Fruit fly (Drosophila melanogaster) whole organism, embryonic: ENCODE results near the gene Amacr.
A peak's percentile ranks its signal among the peaks of the same experiment; 100 is the strongest.

Experiments used
- Blimp-1 ChIP-seq: fragments of 200-800 bp; sonication (Bioruptor generic); optimal IDR thresholded peaks from 3 replicates; lab custom pipeline; 2018; ENCODE audit warnings: missing biosample characterization, missing genetic modification characterization, mild to moderate bottlenecking, moderate library complexity, missing genetic modification reagents
- CG10431 ChIP-seq: fragments of 200-800 bp; sonication (Bioruptor generic); optimal IDR thresholded peaks from 3 replicates; lab custom pipeline; 2018; ENCODE audit warnings: missing biosample characterization, mild to moderate bottlenecking, missing genetic modification characterization
- CG10979 ChIP-seq: fragments of 200-800 bp; sonication (Bioruptor generic); optimal IDR thresholded peaks from 2 replicates; lab custom pipeline; 2018; ENCODE audit warnings: missing biosample characterization, mild to moderate bottlenecking, missing genetic modification characterization, moderate library complexity
- CG11560 ChIP-seq: fragments of 200-800 bp; sonication (Bioruptor generic); IDR thresholded peaks from 3 replicates; pipeline ENCODE4 v1.3.6; 2022; ENCODE audit warnings: missing biosample characterization, missing genetic modification characterization
- CG11695 ChIP-seq: fragments of 200-800 bp; sonication (Bioruptor generic); IDR thresholded peaks from 3 replicates; pipeline ENCODE4 v1.3.6; 2022; ENCODE audit warnings: missing biosample characterization, missing genetic modification characterization
- CG12659 ChIP-seq: fragments of 200-800 bp; sonication (Bioruptor generic); optimal IDR thresholded peaks from 3 replicates; lab custom pipeline; 2017; ENCODE audit warnings: mild to moderate bottlenecking, missing biosample characterization, missing genetic modification reagents, missing genetic modification characterization
- CG17328 ChIP-seq: fragments of 200-800 bp; sonication (Bioruptor generic); IDR thresholded peaks from 2 replicates; pipeline ENCODE4 v1.3.6; 2022; ENCODE audit warnings: missing biosample characterization, missing genetic modification characterization
- CG18764 ChIP-seq: fragments of 200-800 bp; sonication (Bioruptor generic); optimal IDR thresholded peaks from 3 replicates; lab custom pipeline; 2016; ENCODE audit warnings: missing biosample characterization, missing genetic modification characterization
- CG2120 ChIP-seq: fragments of 200-800 bp; sonication (Bioruptor generic); optimal IDR thresholded peaks from 3 replicates; lab custom pipeline; 2016; ENCODE audit warnings: missing biosample characterization, missing genetic modification characterization
- CG2199 ChIP-seq: fragments of 200-800 bp; sonication (Bioruptor generic); IDR thresholded peaks from 3 replicates; pipeline ENCODE4 v1.3.6; 2022; ENCODE audit warnings: missing biosample characterization, missing genetic modification characterization
- CG30020 ChIP-seq: fragments of 200-800 bp; optimal IDR thresholded peaks from 2 replicates; lab custom pipeline; 2019; ENCODE audit warnings: missing biosample characterization, mild to moderate bottlenecking, missing genetic modification characterization, moderate library complexity
- CG3163 ChIP-seq: fragments of 200-800 bp; sonication (Bioruptor generic); optimal IDR thresholded peaks from 3 replicates; lab custom pipeline; 2016; ENCODE audit warnings: missing biosample characterization, missing genetic modification characterization
- CG32767 ChIP-seq: fragments of 200-800 bp; sonication (Bioruptor generic); IDR thresholded peaks from 2 replicates; pipeline ENCODE4 v1.3.6; 2022; ENCODE audit warnings: missing biosample characterization, missing genetic modification characterization
- CG3281 ChIP-seq: fragments of 200-800 bp; sonication (Bioruptor generic); optimal IDR thresholded peaks from 3 replicates; lab custom pipeline; 2017; ENCODE audit warnings: missing biosample characterization, mild to moderate bottlenecking, missing genetic modification characterization
- CG33213 ChIP-seq: fragments of 200-800 bp; sonication (Bioruptor generic); optimal IDR thresholded peaks from 3 replicates; lab custom pipeline; 2016; ENCODE audit warnings: missing biosample characterization, missing genetic modification characterization
- CG4404 ChIP-seq: fragments of 200-800 bp; sonication (Bioruptor generic); IDR thresholded peaks from 2 replicates; pipeline ENCODE4 v1.3.6; 2022; ENCODE audit warnings: missing biosample characterization, missing genetic modification characterization
- CG6689 ChIP-seq: fragments of 200-800 bp; sonication (Bioruptor generic); IDR thresholded peaks from 2 replicates; pipeline ENCODE4 v1.3.6; 2022; ENCODE audit warnings: missing biosample characterization, missing genetic modification characterization
- CG8089 ChIP-seq: fragments of 200-800 bp; sonication (Bioruptor generic); optimal IDR thresholded peaks from 3 replicates; lab custom pipeline; 2016; ENCODE audit warnings: missing biosample characterization, missing genetic modification characterization
- CG9437 ChIP-seq: fragments of 200-800 bp; sonication (Bioruptor generic); optimal IDR thresholded peaks from 2 replicates; lab custom pipeline; 2018; ENCODE audit warnings: missing biosample characterization, mild to moderate bottlenecking, missing genetic modification characterization
- CG9817 ChIP-seq: fragments of 200-800 bp; sonication (Bioruptor generic); optimal IDR thresholded peaks from 2 replicates; lab custom pipeline; 2018; ENCODE audit warnings: missing biosample characterization, mild to moderate bottlenecking, missing genetic modification characterization, moderate library complexity
- D19A ChIP-seq: fragments of 200-800 bp; optimal IDR thresholded peaks from 3 replicates; lab custom pipeline; 2019; ENCODE audit warnings: missing biosample characterization, mild to moderate bottlenecking, missing genetic modification characterization, moderate library complexity
- ERR ChIP-seq: fragments of 200-800 bp; sonication (Bioruptor generic); optimal IDR thresholded peaks from 2 replicates; lab custom pipeline; 2016; ENCODE audit warnings: missing biosample characterization, missing genetic modification characterization
- Elba2 ChIP-seq: fragments of 200-800 bp; sonication (Bioruptor generic); optimal IDR thresholded peaks from 3 replicates; lab custom pipeline; 2016; ENCODE audit warnings: missing biosample characterization, missing genetic modification characterization
- HHEX ChIP-seq: fragments of 200-800 bp; sonication (Bioruptor generic); optimal IDR thresholded peaks from 3 replicates; lab custom pipeline; 2017; ENCODE audit warnings: missing biosample characterization, mild to moderate bottlenecking, missing genetic modification characterization, missing genetic modification reagents
- Hr3 ChIP-seq: fragments of 200-800 bp; sonication (Bioruptor generic); optimal IDR thresholded peaks from 3 replicates; lab custom pipeline; 2016; ENCODE audit warnings: missing biosample characterization, missing genetic modification characterization
- Kr ChIP-seq: fragments of 200-800 bp; sonication (Bioruptor generic); optimal IDR thresholded peaks from 2 replicates; lab custom pipeline; 2017; ENCODE audit warnings: missing biosample characterization, mild to moderate bottlenecking, missing genetic modification characterization
- Lpt ChIP-seq: fragments of >200 bp; optimal IDR thresholded peaks from 2 replicates; lab custom pipeline; 2018; ENCODE audit warnings: missing biosample characterization, missing genetic modification characterization
- Max ChIP-seq: fragments of 200-800 bp; sonication (Bioruptor generic); optimal IDR thresholded peaks from 2 replicates; lab custom pipeline; 2016; ENCODE audit warnings: missing biosample characterization, mild to moderate bottlenecking, missing genetic modification characterization
- Med ChIP-seq: fragments of 200-800 bp; sonication (Bioruptor generic); peaks from one replicate; lab custom pipeline; 2016; ENCODE audit warnings: missing biosample characterization, missing genetic modification characterization, mild to moderate bottlenecking, inconsistent platforms, moderate library complexity
- Mrtf ChIP-seq: fragments of 200-800 bp; sonication (Bioruptor generic); IDR thresholded peaks from 3 replicates; pipeline ENCODE4 v1.3.6; 2022; ENCODE audit warnings: missing biosample characterization, missing genetic modification characterization
- Poxn ChIP-seq: fragments of 200-800 bp; sonication (Bioruptor generic); IDR thresholded peaks from 2 replicates; pipeline ENCODE4 v1.3.6; 2022; ENCODE audit warnings: missing biosample characterization, missing genetic modification characterization
- Rfx ChIP-seq: fragments of 200-800 bp; sonication (Bioruptor generic); IDR thresholded peaks from 2 replicates; pipeline ENCODE4 v1.3.6; 2022; ENCODE audit warnings: missing biosample characterization, missing genetic modification characterization
- Sry-β ChIP-seq: fragments of 200-800 bp; sonication (Bioruptor generic); optimal IDR thresholded peaks from 2 replicates; lab custom pipeline; 2018; ENCODE audit warnings: missing biosample characterization, mild to moderate bottlenecking, missing genetic modification characterization, moderate library complexity
- cas ChIP-seq: fragments of 200-800 bp; sonication (Bioruptor generic); IDR thresholded peaks from 2 replicates; pipeline ENCODE4 v1.3.6; 2022; ENCODE audit warnings: missing biosample characterization, missing genetic modification characterization
- crp ChIP-seq, 2 experiments: fragments of 200-800 bp; sonication (Bioruptor generic); optimal IDR thresholded peaks; 2 replicates in 1 of 2; 3 replicates in 1 of 2; lab custom pipeline; 2017; ENCODE audit warnings: missing biosample characterization in 2 of 2, missing genetic modification characterization in 2 of 2, mild to moderate bottlenecking in 1 of 2, moderate library complexity in 1 of 2
- disco-r ChIP-seq: fragments of 200-800 bp; sonication (Bioruptor generic); optimal IDR thresholded peaks from 2 replicates; lab custom pipeline; 2016; ENCODE audit warnings: missing biosample characterization, missing genetic modification characterization
- esg ChIP-seq: fragments of 200-800 bp; sonication (Bioruptor generic); conservative IDR thresholded peaks from 2 replicates; pipeline ENCODE4 v1.3.6; 2022; ENCODE audit warnings: missing biosample characterization, missing genetic modification characterization
- fru ChIP-seq: fragments of >200 bp; optimal IDR thresholded peaks from 2 replicates; lab custom pipeline; 2017
- ftz-f1 ChIP-seq: fragments of 200-800 bp; sonication (Bioruptor generic); optimal IDR thresholded peaks from 2 replicates; lab custom pipeline; 2016; ENCODE audit warnings: missing biosample characterization, missing genetic modification characterization
- gce ChIP-seq: fragments of 200-800 bp; sonication (Bioruptor generic); IDR thresholded peaks from 3 replicates; pipeline ENCODE4 v1.3.6; 2022; ENCODE audit warnings: missing biosample characterization, missing genetic modification characterization
- gt ChIP-seq: fragments of 200-800 bp; sonication (Bioruptor generic); IDR thresholded peaks from 2 replicates; pipeline ENCODE4 v1.3.6; 2022; ENCODE audit warnings: missing biosample characterization, missing genetic modification characterization
- hth ChIP-seq: fragments of >200 bp; optimal IDR thresholded peaks from 2 replicates; lab custom pipeline; 2017; ENCODE audit warnings: inconsistent platforms
- lab ChIP-seq: fragments of 200-800 bp; sonication (Bioruptor generic); optimal IDR thresholded peaks from 3 replicates; lab custom pipeline; 2017; ENCODE audit warnings: missing biosample characterization, missing genetic modification characterization, mild to moderate bottlenecking, moderate library complexity, missing genetic modification reagents
- nerfin-2 ChIP-seq: fragments of 200-800 bp; sonication (Bioruptor generic); IDR thresholded peaks from 2 replicates; pipeline ENCODE4 v1.3.6; 2022; ENCODE audit warnings: missing biosample characterization, missing genetic modification characterization; ENCODE audit not compliant: partially characterized antibody
- p53 ChIP-seq: fragments of 200-800 bp; sonication (Bioruptor generic); optimal IDR thresholded peaks from 2 replicates; lab custom pipeline; 2016; ENCODE audit warnings: missing biosample characterization, missing genetic modification characterization
- pan ChIP-seq, 4 experiments: fragments of >200 bp in 3 of 4; fragments of 200-800 bp in 1 of 4; sonication (Bioruptor generic) in 1 of 4; optimal IDR thresholded peaks in 3 of 4; IDR thresholded peaks in 1 of 4; 2 replicates each; pipeline versions ENCODE4 v1.3.6 to Lab custom; 2017 to 2022; ENCODE audit warnings: missing biosample characterization in 2 of 4, missing genetic modification characterization in 2 of 4, mixed read lengths in 1 of 4
- ro ChIP-seq: fragments of 200-800 bp; sonication (Bioruptor generic); IDR thresholded peaks from 2 replicates; pipeline ENCODE4 v1.3.6; 2022; ENCODE audit warnings: missing biosample characterization, missing genetic modification characterization
- row ChIP-seq: fragments of 200-800 bp; sonication (Bioruptor generic); IDR thresholded peaks from 3 replicates; pipeline ENCODE4 v1.3.6; 2022; ENCODE audit warnings: missing biosample characterization, missing genetic modification characterization
- sim ChIP-seq: fragments of 200-800 bp; sonication (Bioruptor generic); IDR thresholded peaks from 2 replicates; pipeline ENCODE4 v1.3.6; 2022; ENCODE audit warnings: missing biosample characterization, missing genetic modification characterization
- tgo ChIP-seq: fragments of 200-800 bp; sonication (Bioruptor generic); IDR thresholded peaks from 3 replicates; pipeline ENCODE4 v1.3.6; 2022; ENCODE audit warnings: missing biosample characterization, missing genetic modification characterization
- tin ChIP-seq: fragments of 200-800 bp; sonication (Bioruptor generic); optimal IDR thresholded peaks from 3 replicates; lab custom pipeline; 2016; ENCODE audit warnings: missing biosample characterization, missing genetic modification characterization

Amacr gene

dm6 chr2L:20759809-20760485 lies 7.8 kb upstream of the Amacr start (continued):
- TF ChIP-seq CG9437 (peak; percentile 35), gt (GFP tag; lab: Robert Waterston, UW) (no peak), CG8089 (no peak), crp (GFP tag; optimal IDR thresholded peaks at IDR 0.05; lab: Kevin White, UChicago) (peak in 1 of 2 experiments; percentile 34), gce (GFP tag; lab: Robert Waterston, UW) (no peak), CG3163 (GFP tag; lab: Kevin White, UChicago) (no peak), CG32767 (GFP tag; lab: Robert Waterston, UW) (no peak), HHEX (no peak), p53 (no peak), Sry-β (GFP tag; lab: Kevin White, UChicago) (no peak), CG9817 (tag; lab: Kevin White, UChicago) (peak; percentile 41), row (GFP tag; lab: Robert Waterston, UW) (peak; percentile 68), CG33213 (GFP tag; lab: Kevin White, UChicago) (no peak), D19A (peak; percentile 43), CG17328 (no peak), CG10979 (peak; percentile 50), disco-r (GFP tag; lab: Kevin White, UChicago) (peak; percentile 20), CG3281 (GFP tag; lab: Kevin White, UChicago) (peak; percentile 38), CG6689 (peak; percentile 59), cas (GFP tag; lab: Robert Waterston, UW) (no peak), CG11695 (GFP tag; lab: Robert Waterston, UW) (peak; percentile 70; the same call in 2 of the 3 replicates), CG4404 (no peak), Med (GFP tag; lab: Kevin White, UChicago) (peak; percentile 76), CG2199 (GFP tag; lab: Robert Waterston, UW) (0 out of 3 replicates have a peak, but pooled peaks have one; percentile 34), CG30020 (peak; percentile 13), Hr3 (GFP tag; lab: Kevin White, UChicago) (peak; percentile 38), Max (GFP tag; lab: Kevin White, UChicago) (peak; percentile 18), CG2120 (GFP tag; lab: Kevin White, UChicago) (peak; percentile 51), nerfin-2 (no peak), fru (lab: Kevin White, UChicago) (no peak), ERR (no peak), Blimp-1 (GFP tag; lab: Kevin White, UChicago) (peak; percentile 61), lab (GFP tag; lab: Kevin White, UChicago) (peak; percentile 54), Lpt (GFP tag; lab: Kevin White, UChicago) (no peak), ro (no peak), sim (GFP tag; lab: Robert Waterston, UW) (no peak), Mrtf (GFP tag; lab: Robert Waterston, UW) (no peak), ftz-f1 (GFP tag; lab: Kevin White, UChicago) (no peak), Rfx (GFP tag; lab: Robert Waterston, UW) (peak; percentile 50), pan (optimal IDR thresholded peaks at IDR 0.05; lab: Kevin White, UChicago) (no peak), pan (GFP tag; optimal IDR thresholded peaks at IDR 0.05 in 1 of 2, IDR thresholded peaks at IDR 0.05 in 1 of 2) (peak in 1 of 2 experiments; percentile 43), Poxn (no peak), esg (GFP tag; lab: Robert Waterston, UW) (peak; percentile 53; the same call in 1 of the 2 replicates), CG11560 (tag; lab: Robert Waterston, UW) (no peak), CG12659 (GFP tag; lab: Kevin White, UChicago) (peak; percentile 21), tin (GFP tag; lab: Kevin White, UChicago) (peak; percentile 4), CG10431 (GFP tag; lab: Kevin White, UChicago) (no peak), Kr (GFP tag; lab: Kevin White, UChicago) (no peak), Elba2 (no peak), CG18764 (GFP tag; lab: Kevin White, UChicago) (no peak), hth (no peak), tgo (GFP tag; lab: Robert Waterston, UW) (peak; percentile 50; the same call in 2 of the 3 replicates)
